Worm (Caenorhabditis elegans) whole organism, L2 larva: ENCODE measurements around the gene T04F3.3.

Experiments used
- R02D3.7 ChIP-seq: fragments of 150-350 bp; optimal IDR thresholded peaks from 2 replicates; lab custom pipeline; 2014; ENCODE audit warnings: missing biosample characterization, missing genetic modification characterization
- blmp-1 ChIP-seq: sonication (generic microtip); optimal IDR thresholded peaks from 2 replicates; lab custom pipeline; 2017; ENCODE audit warnings: missing genetic modification characterization, mild to moderate bottlenecking, missing compliant biosample characterization, antibody characterized with exemption, moderate library complexity; ENCODE audit not compliant: insufficient read depth
- egl-27 ChIP-seq: sonication (generic microtip); optimal IDR thresholded peaks from 3 replicates; lab custom pipeline; 2017; ENCODE audit warnings: missing biosample characterization, missing genetic modification reagents, missing genetic modification characterization
- mbf-1 ChIP-seq: sonication (generic microtip); optimal IDR thresholded peaks from 2 replicates; lab custom pipeline; 2017; ENCODE audit warnings: missing biosample characterization, missing genetic modification characterization
- nhr-23 ChIP-seq: fragments of 150-350 bp; optimal IDR thresholded peaks from 2 replicates; lab custom pipeline; 2014; ENCODE audit warnings: missing biosample characterization, missing genetic modification reagents, missing genetic modification characterization
- nhr-237 ChIP-seq: fragments of 150-350 bp; optimal IDR thresholded peaks from 2 replicates; lab custom pipeline; 2014; ENCODE audit warnings: missing biosample characterization, missing genetic modification characterization
- skn-1 ChIP-seq: sonication (generic microtip); optimal IDR thresholded peaks from 2 replicates; lab custom pipeline; 2017; ENCODE audit warnings: missing biosample characterization, missing genetic modification characterization
- snpc-4 ChIP-seq: fragments of 150-350 bp; optimal IDR thresholded peaks from 2 replicates; lab custom pipeline; 2014; ENCODE audit warnings: missing biosample characterization, missing genetic modification characterization
- ztf-11 ChIP-seq: sonication (generic microtip); optimal IDR thresholded peaks from 2 replicates; lab custom pipeline; 2017; ENCODE audit warnings: missing biosample characterization, missing genetic modification characterization

DNA sequence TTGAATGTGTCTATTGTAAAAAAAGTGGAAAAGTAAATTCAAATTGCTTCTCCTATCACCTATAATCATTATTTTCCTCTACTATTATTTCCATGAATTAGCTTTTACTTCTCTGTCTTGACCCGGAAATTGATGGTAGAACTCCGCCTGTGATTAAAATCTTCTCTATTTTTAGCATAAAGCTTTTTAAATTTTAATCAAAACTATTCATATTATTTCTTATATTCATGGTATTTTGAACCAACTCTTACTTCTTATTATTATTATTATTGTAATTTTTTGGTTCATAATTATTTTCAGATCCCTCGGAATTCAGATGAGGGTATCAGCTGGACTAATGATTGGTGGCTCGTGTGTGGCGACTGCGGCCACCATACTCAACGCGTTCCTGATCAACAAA, 8.3 kb downstream of the T04F3.3 start, which contains the start of gene sel-11:
- TF ChIP-seq blmp-1 (tag; lab: Kevin White, UChicago) (no peak), nhr-23 (no peak), snpc-4 (tag; lab: Kevin White, UChicago) (no peak), nhr-237 (tag; lab: Kevin White, UChicago) (no peak), ztf-11 (tag; lab: Kevin White, UChicago) (no peak), egl-27 (tag; lab: Kevin White, UChicago) (no peak), skn-1 (tag; lab: Kevin White, UChicago) (no peak), mbf-1 (tag; lab: Kevin White, UChicago) (no peak), R02D3.7 (tag; lab: Kevin White, UChicago) (no peak)
